Worm (Caenorhabditis elegans) whole organism, mixed stage, embryonic: ENCODE results near the gene ZK1307.3.

ENCODE experiments used
- ces-1 ChIP-seq: fragments of 150-350 bp; optimal IDR thresholded peaks from 2 replicates; lab custom pipeline; 2014; ENCODE audit warnings: missing biosample characterization, missing genetic modification reagents, missing genetic modification characterization
- flh-1 ChIP-seq: fragments of 200-800 bp; sonication (Bioruptor generic); optimal IDR thresholded peaks from 2 replicates; lab custom pipeline; 2018; ENCODE audit warnings: mild to moderate bottlenecking, missing genetic modification characterization, moderate library complexity, missing compliant biosample characterization
- mls-2 ChIP-seq: sonication (generic microtip); optimal IDR thresholded peaks from 2 replicates; lab custom pipeline; 2016; ENCODE audit warnings: mild to moderate bottlenecking, missing genetic modification characterization, moderate library complexity, missing compliant biosample characterization
- nhr-28 ChIP-seq: fragments of 150-350 bp; optimal IDR thresholded peaks from 2 replicates; lab custom pipeline; 2014; ENCODE audit warnings: missing biosample characterization, missing genetic modification characterization
- pha-4 ChIP-seq: fragments of 150-350 bp; optimal IDR thresholded peaks from 2 replicates; lab custom pipeline; 2018; ENCODE audit warnings: missing biosample characterization, missing genetic modification reagents, missing genetic modification characterization
- unc-39 ChIP-seq: fragments of 150-350 bp; optimal IDR thresholded peaks from 2 replicates; lab custom pipeline; 2014; ENCODE audit warnings: missing biosample characterization, missing genetic modification characterization
- unc-62 ChIP-seq: fragments of 150-350 bp; optimal IDR thresholded peaks from 2 replicates; lab custom pipeline; 2014; ENCODE audit warnings: missing biosample characterization, missing genetic modification reagents, missing genetic modification characterization
- ztf-11 ChIP-seq: fragments of 150-350 bp; optimal IDR thresholded peaks from 2 replicates; lab custom pipeline; 2014; ENCODE audit warnings: missing biosample characterization, missing genetic modification characterization

- TF ChIP-seq ces-1 (GFP tag; lab: Kevin White, UChicago) = no peak
- no peak for TF ChIP-seq unc-39 (tag; lab: Kevin White, UChicago)
- TF ChIP-seq flh-1 (GFP tag; lab: Kevin White, UChicago) = no peak
- TF ChIP-seq unc-62 = no peak
- TF ChIP-seq pha-4 (tag; lab: Kevin White, UChicago) = no peak
- no peak for TF ChIP-seq ztf-11
- TF ChIP-seq mls-2 (tag; lab: Kevin White, UChicago) = no peak
- no peak for TF ChIP-seq nhr-28
Observed at ce11 chrII:9674678-9675077, 21.9 kb upstream of the ZK1307.3 start, which contains the start of gene arc-1.
